Fruit fly (Drosophila melanogaster): ENCODE data around the gene Mfe2.

DNA sequence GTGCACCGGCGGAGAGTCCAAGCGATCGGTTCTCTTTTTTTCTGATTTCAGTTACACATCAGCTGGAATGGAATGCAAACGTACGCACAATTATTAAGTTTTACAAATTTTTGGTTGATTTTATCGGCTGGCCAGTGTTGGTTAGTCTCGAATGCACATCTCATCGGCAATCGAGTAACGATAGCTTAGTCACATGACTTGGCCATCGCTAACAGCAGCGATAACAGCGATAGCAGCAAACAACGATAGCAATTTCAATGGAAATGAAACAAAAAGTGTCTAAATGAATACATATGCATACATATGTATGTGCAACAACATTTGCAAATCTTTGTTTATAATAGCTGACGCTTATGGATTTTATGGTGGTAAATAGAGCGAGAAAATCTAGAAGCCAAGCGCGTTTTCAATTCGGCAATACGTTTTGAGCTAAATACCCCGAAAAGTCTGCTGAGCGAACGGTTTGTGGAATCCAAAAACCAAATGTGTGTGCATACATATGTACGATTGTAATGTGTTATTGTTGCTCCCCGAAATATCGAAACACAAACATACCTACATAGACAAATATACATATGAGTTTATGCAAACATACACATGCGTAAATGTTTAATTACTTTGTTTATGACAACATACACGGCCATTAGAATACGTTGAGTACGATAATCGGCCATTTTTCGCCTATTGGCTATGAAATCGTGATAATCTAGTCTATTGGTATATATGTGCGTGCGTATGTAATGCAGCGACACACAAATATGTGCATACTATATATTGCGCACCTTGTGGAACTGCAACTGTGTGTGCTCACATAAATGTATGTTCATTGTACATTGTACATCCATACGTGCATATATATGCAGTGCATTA lies 25.9 kb downstream of the Mfe2 start, which contains the start of gene CG3632:
- TF ChIP-seq CG4496 (GFP tag; IDR thresholded peaks at IDR 0.05): peak; percentile 66; the same call in 2 of the 3 replicates
- TF ChIP-seq CG8301 (tag; optimal IDR thresholded peaks at IDR 0.05): no peak
- no peak for TF ChIP-seq EcR (GFP tag; optimal IDR thresholded peaks at IDR 0.05)
- TF ChIP-seq CG32121 (GFP tag; IDR thresholded peaks at IDR 0.05): 0 out of 2 replicates have a peak, but pooled peaks have one; percentile 27
- no peak for TF ChIP-seq Pif1A (GFP tag; optimal IDR thresholded peaks at IDR 0.05)
- no peak for TF ChIP-seq fd96Ca (GFP tag; IDR thresholded peaks at IDR 0.05)
- TF ChIP-seq CG12605 (GFP tag; IDR thresholded peaks at IDR 0.05): no peak
- no peak for TF ChIP-seq CG14655 (GFP tag; optimal IDR thresholded peaks at IDR 0.05)
- TF ChIP-seq CG34367 (tag; optimal IDR thresholded peaks at IDR 0.05): no peak
- no peak for TF ChIP-seq Snoo (tag; optimal IDR thresholded peaks at IDR 0.05)
- TF ChIP-seq CG10348 (GFP tag; IDR thresholded peaks at IDR 0.05): no peak
- TF ChIP-seq CG17806 (tag; optimal IDR thresholded peaks at IDR 0.05): no peak
- no peak for TF ChIP-seq rn (GFP tag; IDR thresholded peaks at IDR 0.05)
- peak; percentile 23 for TF ChIP-seq Pif1B (GFP tag; optimal IDR thresholded peaks at IDR 0.05)
